Fruit fly (Drosophila melanogaster) whole organism, embryonic: ENCODE data around the gene CG7135.

Experiments
- Aef1 ChIP-seq: fragments of 200-800 bp; sonication (Bioruptor generic); IDR thresholded peaks from 3 replicates; pipeline ENCODE4 v1.3.6; 2022; ENCODE audit warnings: missing biosample characterization, missing genetic modification characterization
- Bteb2 ChIP-seq: fragments of 200-800 bp; sonication (Bioruptor generic); optimal IDR thresholded peaks from 2 replicates; lab custom pipeline; 2016; ENCODE audit warnings: missing biosample characterization, missing genetic modification characterization
- CG11247 ChIP-seq: fragments of 200-800 bp; sonication (Bioruptor generic); IDR thresholded peaks from 2 replicates; pipeline ENCODE4 v1.3.6; 2022; ENCODE audit warnings: missing biosample characterization, missing genetic modification characterization
- CG14441 ChIP-seq: fragments of 200-800 bp; sonication (Bioruptor generic); IDR thresholded peaks from 2 replicates; pipeline ENCODE4 v1.3.6; 2022; ENCODE audit warnings: missing biosample characterization, missing genetic modification characterization
- CG15269 ChIP-seq: fragments of 200-800 bp; sonication (Bioruptor generic); optimal IDR thresholded peaks from 2 replicates; lab custom pipeline; 2018; ENCODE audit warnings: missing biosample characterization, mild to moderate bottlenecking, missing genetic modification characterization, moderate library complexity
- CG16779 ChIP-seq: fragments of 200-800 bp; sonication (Bioruptor generic); IDR thresholded peaks from 2 replicates; pipeline ENCODE4 v1.3.6; 2022; ENCODE audit warnings: missing biosample characterization, missing genetic modification characterization
- CG3065 ChIP-seq: fragments of 200-800 bp; sonication (Bioruptor generic); optimal IDR thresholded peaks from 2 replicates; lab custom pipeline; 2016; ENCODE audit warnings: missing biosample characterization, missing genetic modification characterization
- CG32772 ChIP-seq: fragments of 200-800 bp; sonication (Bioruptor generic); IDR thresholded peaks from 2 replicates; pipeline ENCODE4 v1.3.6; 2022; ENCODE audit warnings: missing biosample characterization, missing genetic modification characterization
- CG34376 ChIP-seq: fragments of 200-800 bp; sonication (Bioruptor generic); optimal IDR thresholded peaks from 2 replicates; lab custom pipeline; 2018; ENCODE audit warnings: missing biosample characterization, mild to moderate bottlenecking, missing genetic modification characterization
- CG42726 ChIP-seq: fragments of 200-800 bp; sonication (Bioruptor generic); IDR thresholded peaks from 2 replicates; pipeline ENCODE4 v1.3.6; 2022; ENCODE audit warnings: missing biosample characterization, missing genetic modification characterization; ENCODE audit not compliant: partially characterized antibody
- CG4424 ChIP-seq: fragments of 200-800 bp; sonication (Bioruptor generic); optimal IDR thresholded peaks from 3 replicates; lab custom pipeline; 2016; ENCODE audit warnings: missing biosample characterization, missing genetic modification characterization
- CG4730 ChIP-seq: fragments of 200-800 bp; sonication (Bioruptor generic); IDR thresholded peaks from 2 replicates; pipeline ENCODE4 v1.3.6; 2022; ENCODE audit warnings: missing biosample characterization, missing genetic modification characterization
- CG6683 ChIP-seq: fragments of 200-800 bp; sonication (Bioruptor generic); optimal IDR thresholded peaks from 2 replicates; lab custom pipeline; 2017; ENCODE audit warnings: missing biosample characterization, mild to moderate bottlenecking, missing genetic modification characterization, missing genetic modification reagents
- CG7987 ChIP-seq: fragments of 200-800 bp; sonication (Bioruptor generic); optimal IDR thresholded peaks from 2 replicates; lab custom pipeline; 2018; ENCODE audit warnings: missing biosample characterization, mild to moderate bottlenecking, missing genetic modification characterization, moderate library complexity
- CG8290 ChIP-seq, 3 experiments: fragments of 200-800 bp; sonication (Bioruptor generic); optimal IDR thresholded peaks; 2 replicates each; lab custom pipeline; 2016 to 2019; ENCODE audit warnings: missing biosample characterization in 3 of 3, missing genetic modification characterization in 3 of 3, mild to moderate bottlenecking in 2 of 3, moderate library complexity in 1 of 3
- Camta ChIP-seq: fragments of 200-800 bp; sonication (Bioruptor generic); optimal IDR thresholded peaks from 2 replicates; lab custom pipeline; 2016; ENCODE audit warnings: missing biosample characterization, missing genetic modification characterization
- CoRest ChIP-seq: fragments of 200-800 bp; sonication (Bioruptor generic); optimal IDR thresholded peaks from 3 replicates; lab custom pipeline; 2018; ENCODE audit warnings: missing biosample characterization, mild to moderate bottlenecking, missing genetic modification characterization, moderate library complexity
- Deaf1 ChIP-seq: fragments of 200-800 bp; optimal IDR thresholded peaks from 3 replicates; lab custom pipeline; 2019; ENCODE audit warnings: missing biosample characterization, mild to moderate bottlenecking, missing genetic modification characterization, moderate library complexity
- Ets97D ChIP-seq: fragments of 200-800 bp; sonication (Bioruptor generic); optimal IDR thresholded peaks from 3 replicates; lab custom pipeline; 2016; ENCODE audit warnings: missing biosample characterization, missing genetic modification characterization
- Gug ChIP-seq: fragments of 200-800 bp; sonication (Bioruptor generic); IDR thresholded peaks from 4 replicates; pipeline ENCODE4 v1.3.6; 2022; ENCODE audit warnings: missing biosample characterization, missing genetic modification characterization
- Jarid2 ChIP-seq: fragments of 200-800 bp; sonication (Bioruptor generic); optimal IDR thresholded peaks from 3 replicates; lab custom pipeline; 2017; ENCODE audit warnings: mild to moderate bottlenecking, missing biosample characterization, missing genetic modification reagents, missing genetic modification characterization
- Lpt ChIP-seq: fragments of >200 bp; optimal IDR thresholded peaks from 2 replicates; lab custom pipeline; 2018; ENCODE audit warnings: missing biosample characterization, missing genetic modification characterization
- MTF-1 ChIP-seq: fragments of 200-800 bp; sonication (Bioruptor generic); optimal IDR thresholded peaks from 2 replicates; lab custom pipeline; 2018; ENCODE audit warnings: missing biosample characterization, mild to moderate bottlenecking, missing genetic modification characterization, borderline replicate concordance
- Mad ChIP-seq: fragments of 200-800 bp; sonication (Bioruptor generic); optimal IDR thresholded peaks from 2 replicates; lab custom pipeline; 2016; ENCODE audit warnings: missing biosample characterization, missing genetic modification characterization
- Neu2 ChIP-seq: fragments of 200-800 bp; sonication (Bioruptor generic); optimal IDR thresholded peaks from 3 replicates; lab custom pipeline; 2016; ENCODE audit warnings: missing biosample characterization, missing genetic modification characterization, borderline replicate concordance
- Nf-YC ChIP-seq: fragments of 200-800 bp; optimal IDR thresholded peaks from 3 replicates; lab custom pipeline; 2019; ENCODE audit warnings: missing biosample characterization, mild to moderate bottlenecking, missing genetic modification characterization, moderate library complexity
- Taf1 ChIP-seq: fragments of 200-800 bp; sonication (Bioruptor generic); IDR thresholded peaks from 2 replicates; pipeline ENCODE4 v1.3.6; 2022; ENCODE audit warnings: missing biosample characterization, missing genetic modification characterization
- abd-A ChIP-seq: fragments of 200-800 bp; sonication (Bioruptor generic); optimal IDR thresholded peaks from 3 replicates; lab custom pipeline; 2019; ENCODE audit warnings: missing biosample characterization, mild to moderate bottlenecking, missing genetic modification characterization, moderate library complexity
- al ChIP-seq: fragments of 200-800 bp; sonication (Bioruptor generic); IDR thresholded peaks from 2 replicates; pipeline ENCODE4 v1.3.6; 2022; ENCODE audit warnings: missing biosample characterization, missing genetic modification characterization
- az2 ChIP-seq: fragments of 200-800 bp; sonication (Bioruptor generic); optimal IDR thresholded peaks from 3 replicates; lab custom pipeline; 2016; ENCODE audit warnings: missing biosample characterization, missing genetic modification characterization
- chinmo ChIP-seq: fragments of 200-800 bp; sonication (Bioruptor generic); IDR thresholded peaks from 4 replicates; pipeline ENCODE4 v1.3.6; 2022; ENCODE audit warnings: missing biosample characterization, missing genetic modification characterization; ENCODE audit not compliant: partially characterized antibody
- crc ChIP-seq: fragments of 200-800 bp; sonication (Bioruptor generic); optimal IDR thresholded peaks from 2 replicates; lab custom pipeline; 2016; ENCODE audit warnings: missing biosample characterization, missing genetic modification characterization
- croc ChIP-seq: fragments of 200-800 bp; sonication (Bioruptor generic); conservative IDR thresholded peaks from 3 replicates; pipeline ENCODE4 v1.3.6; 2022; ENCODE audit warnings: missing biosample characterization, missing genetic modification characterization
- dan ChIP-seq: fragments of 200-800 bp; sonication (Bioruptor generic); IDR thresholded peaks from 2 replicates; pipeline ENCODE4 v1.3.6; 2022; ENCODE audit warnings: missing biosample characterization, missing genetic modification characterization
- dm ChIP-seq: fragments of 200-800 bp; sonication (Bioruptor generic); optimal IDR thresholded peaks from 3 replicates; lab custom pipeline; 2016; ENCODE audit warnings: missing biosample characterization, missing genetic modification characterization
- dysf ChIP-seq: fragments of 200-800 bp; sonication (Bioruptor generic); IDR thresholded peaks from 3 replicates; pipeline ENCODE4 v1.3.6; 2022; ENCODE audit warnings: missing biosample characterization, missing genetic modification characterization
- eve ChIP-seq, 2 experiments: fragments of >200 bp; optimal IDR thresholded peaks; 2 replicates each; lab custom pipeline; 2017; ENCODE audit warnings: missing biosample characterization in 2 of 2, missing genetic modification characterization in 2 of 2
- fd96Cb ChIP-seq: fragments of 200-800 bp; sonication (Bioruptor generic); optimal IDR thresholded peaks from 2 replicates; lab custom pipeline; 2018; ENCODE audit warnings: missing biosample characterization, mild to moderate bottlenecking, missing genetic modification characterization, moderate library complexity
- jigr1 ChIP-seq: fragments of 200-800 bp; sonication (Bioruptor generic); IDR thresholded peaks from 3 replicates; pipeline ENCODE4 v1.3.6; 2022; ENCODE audit warnings: missing biosample characterization, missing genetic modification characterization
- knrl ChIP-seq: fragments of 200-800 bp; sonication (Bioruptor generic); IDR thresholded peaks from 3 replicates; pipeline ENCODE4 v1.3.6; 2022; ENCODE audit warnings: missing biosample characterization, missing genetic modification characterization; ENCODE audit not compliant: partially characterized antibody
- lmd ChIP-seq: fragments of 200-800 bp; sonication (Bioruptor generic); IDR thresholded peaks from 2 replicates; pipeline ENCODE4 v1.3.6; 2022; ENCODE audit warnings: missing biosample characterization, missing genetic modification characterization
- nau ChIP-seq: fragments of 200-800 bp; sonication (Bioruptor generic); optimal IDR thresholded peaks from 3 replicates; lab custom pipeline; 2017; ENCODE audit warnings: missing biosample characterization, mild to moderate bottlenecking, missing genetic modification characterization, missing genetic modification reagents
- repo ChIP-seq: fragments of 200-800 bp; sonication (Bioruptor generic); optimal IDR thresholded peaks from 2 replicates; lab custom pipeline; 2016; ENCODE audit warnings: missing biosample characterization, missing genetic modification characterization
- scrt ChIP-seq: fragments of 200-800 bp; sonication (Bioruptor generic); optimal IDR thresholded peaks from 2 replicates; lab custom pipeline; 2018; ENCODE audit warnings: missing biosample characterization, mild to moderate bottlenecking, missing genetic modification characterization, moderate library complexity
- seq ChIP-seq: fragments of 200-800 bp; sonication (Bioruptor generic); IDR thresholded peaks from 2 replicates; pipeline ENCODE4 v1.3.6; 2022; ENCODE audit warnings: missing biosample characterization, missing genetic modification characterization
- so ChIP-seq: fragments of 200-800 bp; sonication (Bioruptor generic); IDR thresholded peaks from 3 replicates; pipeline ENCODE4 v1.3.6; 2022; ENCODE audit warnings: missing biosample characterization, missing genetic modification characterization
- tin ChIP-seq: fragments of 200-800 bp; sonication (Bioruptor generic); optimal IDR thresholded peaks from 3 replicates; lab custom pipeline; 2016; ENCODE audit warnings: missing biosample characterization, missing genetic modification characterization
- trh ChIP-seq: fragments of 200-800 bp; sonication (Bioruptor generic); optimal IDR thresholded peaks from 2 replicates; lab custom pipeline; 2016; ENCODE audit warnings: missing biosample characterization, missing genetic modification characterization
- tx ChIP-seq: fragments of 200-800 bp; sonication (Bioruptor generic); optimal IDR thresholded peaks from 2 replicates; lab custom pipeline; 2016; ENCODE audit warnings: missing biosample characterization, missing genetic modification characterization
- unc-4 ChIP-seq: fragments of 200-800 bp; sonication (Bioruptor generic); IDR thresholded peaks from 2 replicates; pipeline ENCODE4 v1.3.6; 2022; ENCODE audit warnings: missing biosample characterization, missing genetic modification characterization; ENCODE audit not compliant: partially characterized antibody
- zfh2 ChIP-seq: fragments of 200-800 bp; sonication (Bioruptor generic); optimal IDR thresholded peaks from 2 replicates; lab custom pipeline; 2016; ENCODE audit warnings: missing biosample characterization, missing genetic modification characterization

The CG7135 gene

dm6 chrX:18085470-18085797 lies 18.0 kb upstream of the CG7135 start, which contains the start of gene Ada3 (continued):
- TF ChIP-seq CG15269 (tag; lab: Kevin White, UChicago) (peak; percentile 69), CG3065 (no peak), CG32772 (GFP tag; lab: Robert Waterston, UW) (peak; percentile 70), Taf1 (GFP tag; lab: Robert Waterston, UW) (peak; percentile 60), CG11247 (GFP tag; lab: Robert Waterston, UW) (peak; percentile 53; the same call in 1 of the 2 replicates), Aef1 (GFP tag; lab: Robert Waterston, UW) (peak; percentile 63), knrl (no peak), abd-A (tag; lab: Kevin White, UChicago) (no peak), repo (peak; percentile 27), chinmo (GFP tag; lab: Robert Waterston, UW) (no peak), CG34376 (GFP tag; lab: Kevin White, UChicago) (peak; percentile 39), Nf-YC (tag; lab: Kevin White, UChicago) (peak; percentile 68), Deaf1 (tag; lab: Kevin White, UChicago) (peak; percentile 48), CG6683 (GFP tag; lab: Kevin White, UChicago) (peak; percentile 39), Jarid2 (GFP tag; lab: Kevin White, UChicago) (no peak), unc-4 (GFP tag; lab: Robert Waterston, UW) (no peak), dm (peak; percentile 75), Gug (GFP tag; lab: Robert Waterston, UW) (peak; percentile 60; the same call in 2 of the 4 replicates), az2 (GFP tag; lab: Kevin White, UChicago) (peak; percentile 70), croc (peak; percentile 39; the same call in 1 of the 3 replicates), seq (GFP tag; lab: Robert Waterston, UW) (no peak), Bteb2 (GFP tag; lab: Kevin White, UChicago) (peak; percentile 60), Mad (GFP tag; lab: Kevin White, UChicago) (peak; percentile 54), CG42726 (GFP tag; lab: Robert Waterston, UW) (no peak), CG7987 (GFP tag; lab: Kevin White, UChicago) (no peak), Ets97D (GFP tag; lab: Kevin White, UChicago) (peak; percentile 67), CG4730 (peak; percentile 58; the same call in 1 of the 2 replicates), scrt (no peak), dan (no peak), eve (GFP tag; optimal IDR thresholded peaks at IDR 0.05; lab: Kevin White, UChicago) (no peak), fd96Cb (peak; percentile 68), CG16779 (peak; percentile 23; the same call in 1 of the 2 replicates), dysf (GFP tag; lab: Robert Waterston, UW) (peak; percentile 78), tx (GFP tag; lab: Kevin White, UChicago) (peak; percentile 50), CG8290 (GFP tag; optimal IDR thresholded peaks at IDR 0.05; lab: Kevin White, UChicago) (peak; percentile 42), CG8290 (tag; optimal IDR thresholded peaks at IDR 0.05; lab: Kevin White, UChicago) (peak; percentile 58 to 66), tin (GFP tag; lab: Kevin White, UChicago) (peak; percentile 78), CG14441 (GFP tag; lab: Robert Waterston, UW) (peak; percentile 54; the same call in 1 of the 2 replicates), so (GFP tag; lab: Robert Waterston, UW) (peak; percentile 50; the same call in 1 of the 3 replicates), lmd (GFP tag; lab: Robert Waterston, UW) (peak; percentile 80), nau (GFP tag; lab: Kevin White, UChicago) (peak; percentile 44), Camta (GFP tag; lab: Kevin White, UChicago) (peak; percentile 64), CG4424 (GFP tag; lab: Kevin White, UChicago) (peak; percentile 87), crc (GFP tag; lab: Kevin White, UChicago) (peak; percentile 61), Lpt (GFP tag; lab: Kevin White, UChicago) (no peak), MTF-1 (GFP tag; lab: Kevin White, UChicago) (no peak), jigr1 (GFP tag; lab: Robert Waterston, UW) (no peak), zfh2 (peak; percentile 75), CoRest (tag; lab: Kevin White, UChicago) (peak; percentile 79), Neu2 (GFP tag; lab: Kevin White, UChicago) (no peak), trh (peak; percentile 17), al (GFP tag; lab: Robert Waterston, UW) (peak; percentile 68)
